Fruit fly (Drosophila melanogaster) whole organism, embryonic: Measurements from ENCODE around the gene Gbs-76A.

Experiments used
- CG10209 ChIP-seq: fragments of 200-800 bp; sonication (Bioruptor generic); optimal IDR thresholded peaks from 3 replicates; lab custom pipeline; 2017; ENCODE audit warnings: missing biosample characterization, mild to moderate bottlenecking, missing genetic modification characterization, missing genetic modification reagents
- CG12071 ChIP-seq: fragments of 200-800 bp; sonication (Bioruptor generic); optimal IDR thresholded peaks from 3 replicates; lab custom pipeline; 2018; ENCODE audit warnings: missing biosample characterization, mild to moderate bottlenecking, missing genetic modification characterization
- CG18599 ChIP-seq: fragments of 200-800 bp; sonication (Bioruptor generic); optimal IDR thresholded peaks from 3 replicates; lab custom pipeline; 2017; ENCODE audit warnings: missing biosample characterization, missing genetic modification characterization, mild to moderate bottlenecking, moderate library complexity, missing genetic modification reagents
- CG3838 ChIP-seq: fragments of 200-800 bp; sonication (Bioruptor generic); optimal IDR thresholded peaks from 3 replicates; lab custom pipeline; 2016; ENCODE audit warnings: missing biosample characterization, missing genetic modification characterization
- CG8359 ChIP-seq: fragments of 200-800 bp; sonication (Bioruptor generic); optimal IDR thresholded peaks from 2 replicates; lab custom pipeline; 2017; ENCODE audit warnings: missing biosample characterization, mild to moderate bottlenecking, missing genetic modification characterization, borderline replicate concordance
- Dll ChIP-seq: fragments of 200-800 bp; sonication (Bioruptor generic); IDR thresholded peaks from 4 replicates; pipeline ENCODE4 v1.3.6; 2022; ENCODE audit warnings: missing biosample characterization, missing genetic modification characterization; ENCODE audit not compliant: partially characterized antibody
- Drgx ChIP-seq: fragments of 200-800 bp; sonication (Bioruptor generic); IDR thresholded peaks from 2 replicates; pipeline ENCODE4 v1.3.6; 2022; ENCODE audit warnings: missing biosample characterization, missing genetic modification characterization
- HLH3B ChIP-seq: fragments of 200-800 bp; sonication (Bioruptor generic); IDR thresholded peaks from 2 replicates; pipeline ENCODE4 v1.3.6; 2022; ENCODE audit warnings: missing biosample characterization, missing genetic modification characterization
- chif ChIP-seq, 2 experiments: fragments of 200-800 bp; sonication (Bioruptor generic); optimal IDR thresholded peaks; 3 replicates each; lab custom pipeline; 2016; ENCODE audit warnings: missing biosample characterization in 2 of 2, missing genetic modification characterization in 2 of 2
- fru ChIP-seq: fragments of >200 bp; optimal IDR thresholded peaks from 2 replicates; lab custom pipeline; 2017
- gcm2 ChIP-seq: fragments of 200-800 bp; sonication (Bioruptor generic); optimal IDR thresholded peaks from 2 replicates; lab custom pipeline; 2016; ENCODE audit warnings: missing biosample characterization, missing genetic modification characterization
- ind ChIP-seq: fragments of 200-800 bp; sonication (Bioruptor generic); optimal IDR thresholded peaks from 3 replicates; lab custom pipeline; 2016; ENCODE audit warnings: missing biosample characterization, missing genetic modification characterization

DNA sequence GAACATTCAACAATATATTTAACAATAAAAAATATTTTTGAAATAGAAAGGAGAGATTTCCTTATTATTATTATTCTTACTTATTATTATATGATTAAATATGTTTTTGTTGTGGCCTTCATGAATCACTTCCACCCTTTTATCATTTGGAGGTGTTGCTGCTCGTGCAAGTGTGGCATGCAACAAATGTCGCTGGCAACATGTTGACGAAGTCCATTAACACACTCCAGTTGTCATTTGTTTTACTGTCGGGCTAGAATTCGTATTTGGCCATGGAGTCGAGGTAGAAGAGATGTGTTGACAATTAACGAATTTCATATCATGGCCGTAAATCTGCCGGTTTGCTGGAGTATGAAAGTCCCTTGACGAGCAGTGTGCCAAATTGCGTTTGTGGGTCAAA lies 34.7 kb upstream of the Gbs-76A start:
- TF ChIP-seq CG3838 (GFP tag; lab: Kevin White, UChicago) (no peak), Dll (GFP tag; lab: Robert Waterston, UW) (no peak), CG18599 (no peak), ind (GFP tag; lab: Kevin White, UChicago) (no peak), HLH3B (GFP tag; lab: Robert Waterston, UW) (no peak), chif (GFP tag; optimal IDR thresholded peaks at IDR 0.05; lab: Kevin White, UChicago) (no peak), fru (lab: Kevin White, UChicago) (no peak), gcm2 (no peak), Drgx (GFP tag; lab: Robert Waterston, UW) (no peak), CG10209 (GFP tag; lab: Kevin White, UChicago) (no peak), CG12071 (GFP tag; lab: Kevin White, UChicago) (no peak), CG8359 (no peak)
